Fruit fly (Drosophila melanogaster) whole organism, embryonic: ENCODE data around the gene CG3513.

Source experiments
- Ada2b ChIP-seq: fragments of 200-800 bp; sonication (Bioruptor generic); IDR thresholded peaks from 2 replicates; pipeline ENCODE4 v1.3.6; 2022; ENCODE audit warnings: missing biosample characterization, missing genetic modification characterization
- Antp ChIP-seq: fragments of 200-800 bp; sonication (Bioruptor generic); optimal IDR thresholded peaks from 3 replicates; lab custom pipeline; 2016; ENCODE audit warnings: missing biosample characterization, missing genetic modification characterization
- Awh ChIP-seq: fragments of 200-800 bp; sonication (Bioruptor generic); IDR thresholded peaks from 2 replicates; pipeline ENCODE4, ENCODE4 v1.3.6; 2022; ENCODE audit warnings: missing biosample characterization, missing genetic modification characterization
- Bdp1 ChIP-seq: fragments of 200-800 bp; sonication (Bioruptor generic); optimal IDR thresholded peaks from 3 replicates; lab custom pipeline; 2016; ENCODE audit warnings: missing biosample characterization, missing genetic modification characterization
- Blimp-1 ChIP-seq: fragments of 200-800 bp; sonication (Bioruptor generic); optimal IDR thresholded peaks from 3 replicates; lab custom pipeline; 2018; ENCODE audit warnings: missing biosample characterization, missing genetic modification characterization, mild to moderate bottlenecking, moderate library complexity, missing genetic modification reagents
- BtbVII ChIP-seq: fragments of 200-800 bp; sonication (Bioruptor generic); optimal IDR thresholded peaks from 3 replicates; lab custom pipeline; 2017; ENCODE audit warnings: missing biosample characterization, mild to moderate bottlenecking, missing genetic modification characterization
- CG10959 ChIP-seq: fragments of 200-800 bp; sonication (Bioruptor generic); IDR thresholded peaks from 2 replicates; pipeline ENCODE4 v1.3.6; 2022; ENCODE audit warnings: missing biosample characterization, missing genetic modification characterization
- CG10979 ChIP-seq: fragments of 200-800 bp; sonication (Bioruptor generic); optimal IDR thresholded peaks from 2 replicates; lab custom pipeline; 2018; ENCODE audit warnings: missing biosample characterization, mild to moderate bottlenecking, missing genetic modification characterization, moderate library complexity
- CG11247 ChIP-seq: fragments of 200-800 bp; sonication (Bioruptor generic); IDR thresholded peaks from 2 replicates; pipeline ENCODE4 v1.3.6; 2022; ENCODE audit warnings: missing biosample characterization, missing genetic modification characterization
- CG12071 ChIP-seq: fragments of 200-800 bp; sonication (Bioruptor generic); optimal IDR thresholded peaks from 3 replicates; lab custom pipeline; 2018; ENCODE audit warnings: missing biosample characterization, mild to moderate bottlenecking, missing genetic modification characterization
- CG12219 ChIP-seq: fragments of 200-800 bp; sonication (Bioruptor generic); optimal IDR thresholded peaks from 3 replicates; lab custom pipeline; 2018; ENCODE audit warnings: missing biosample characterization, mild to moderate bottlenecking, missing genetic modification characterization
- CG14014 ChIP-seq: fragments of 200-800 bp; sonication (Bioruptor generic); IDR thresholded peaks from 2 replicates; pipeline ENCODE4 v1.3.6; 2022; ENCODE audit warnings: missing biosample characterization, missing genetic modification characterization
- CG14441 ChIP-seq: fragments of 200-800 bp; sonication (Bioruptor generic); IDR thresholded peaks from 2 replicates; pipeline ENCODE4 v1.3.6; 2022; ENCODE audit warnings: missing biosample characterization, missing genetic modification characterization
- CG2129 ChIP-seq: fragments of 200-800 bp; sonication (Bioruptor generic); IDR thresholded peaks from 2 replicates; pipeline ENCODE4 v1.3.6; 2022; ENCODE audit warnings: missing biosample characterization, missing genetic modification characterization; ENCODE audit not compliant: partially characterized antibody
- CG2889 ChIP-seq: fragments of 200-800 bp; sonication (Bioruptor generic); IDR thresholded peaks from 3 replicates; pipeline ENCODE4 v1.3.6; 2022; ENCODE audit warnings: missing biosample characterization, missing genetic modification characterization
- CG30020 ChIP-seq: fragments of 200-800 bp; optimal IDR thresholded peaks from 2 replicates; lab custom pipeline; 2019; ENCODE audit warnings: missing biosample characterization, mild to moderate bottlenecking, missing genetic modification characterization, moderate library complexity
- CG31441 ChIP-seq: fragments of 200-800 bp; sonication (Bioruptor generic); IDR thresholded peaks from 2 replicates; pipeline ENCODE4 v1.3.6; 2022; ENCODE audit warnings: missing biosample characterization, missing genetic modification characterization
- CG3407 ChIP-seq: fragments of 200-800 bp; sonication (Bioruptor generic); optimal IDR thresholded peaks from 2 replicates; lab custom pipeline; 2018; ENCODE audit warnings: missing biosample characterization, mild to moderate bottlenecking, missing genetic modification characterization
- CG3847 ChIP-seq: fragments of 200-800 bp; sonication (Bioruptor generic); IDR thresholded peaks from 2 replicates; pipeline ENCODE4 v1.3.6; 2022; ENCODE audit warnings: missing biosample characterization, missing genetic modification characterization
- CG4360 ChIP-seq: fragments of 200-800 bp; sonication (Bioruptor generic); IDR thresholded peaks from 2 replicates; pipeline ENCODE4 v1.3.6; 2022; ENCODE audit warnings: missing biosample characterization, missing genetic modification characterization
- CG4404 ChIP-seq: fragments of 200-800 bp; sonication (Bioruptor generic); IDR thresholded peaks from 2 replicates; pipeline ENCODE4 v1.3.6; 2022; ENCODE audit warnings: missing biosample characterization, missing genetic modification characterization
- CG6272 ChIP-seq: fragments of 200-800 bp; sonication (Bioruptor generic); IDR thresholded peaks from 2 replicates; pipeline ENCODE4 v1.3.6; 2022; ENCODE audit warnings: missing biosample characterization, missing genetic modification characterization
- CG7745 ChIP-seq: fragments of 200-800 bp; sonication (Bioruptor generic); optimal IDR thresholded peaks from 2 replicates; lab custom pipeline; 2018; ENCODE audit warnings: missing biosample characterization, mild to moderate bottlenecking, missing genetic modification characterization, moderate library complexity
- CG8924 ChIP-seq: fragments of 200-800 bp; optimal IDR thresholded peaks from 3 replicates; lab custom pipeline; 2019; ENCODE audit warnings: missing biosample characterization, mild to moderate bottlenecking, missing genetic modification characterization, moderate library complexity
- Gug ChIP-seq: fragments of 200-800 bp; sonication (Bioruptor generic); IDR thresholded peaks from 4 replicates; pipeline ENCODE4 v1.3.6; 2022; ENCODE audit warnings: missing biosample characterization, missing genetic modification characterization
- H15 ChIP-seq: fragments of 200-800 bp; sonication (Bioruptor generic); IDR thresholded peaks from 3 replicates; pipeline ENCODE4 v1.3.6; 2022; ENCODE audit warnings: missing biosample characterization, missing genetic modification characterization
- Hr39 ChIP-seq: fragments of >200 bp; optimal IDR thresholded peaks from 2 replicates; lab custom pipeline; 2017
- Mad ChIP-seq: fragments of 200-800 bp; sonication (Bioruptor generic); optimal IDR thresholded peaks from 2 replicates; lab custom pipeline; 2016; ENCODE audit warnings: missing biosample characterization, missing genetic modification characterization
- PHDP ChIP-seq: fragments of 200-800 bp; sonication (Bioruptor generic); optimal IDR thresholded peaks from 3 replicates; lab custom pipeline; 2018; ENCODE audit warnings: missing biosample characterization, mild to moderate bottlenecking, missing genetic modification characterization, moderate library complexity
- Sox100B ChIP-seq: fragments of 200-800 bp; sonication (Bioruptor generic); optimal IDR thresholded peaks from 3 replicates; lab custom pipeline; 2018; ENCODE audit warnings: missing biosample characterization, mild to moderate bottlenecking, missing genetic modification characterization
- Sry-β ChIP-seq: fragments of 200-800 bp; sonication (Bioruptor generic); optimal IDR thresholded peaks from 2 replicates; lab custom pipeline; 2018; ENCODE audit warnings: missing biosample characterization, mild to moderate bottlenecking, missing genetic modification characterization, moderate library complexity
- TFAM ChIP-seq: fragments of 200-800 bp; sonication (Bioruptor generic); optimal IDR thresholded peaks from 2 replicates; lab custom pipeline; 2017; ENCODE audit warnings: missing biosample characterization, missing genetic modification characterization, inconsistent platforms
- YL-1 ChIP-seq: fragments of 200-800 bp; sonication (Bioruptor generic); optimal IDR thresholded peaks from 3 replicates; lab custom pipeline; 2017; ENCODE audit warnings: missing biosample characterization, mild to moderate bottlenecking, missing genetic modification characterization
- ato ChIP-seq: fragments of 200-800 bp; sonication (Bioruptor generic); IDR thresholded peaks from 2 replicates; pipeline ENCODE4 v1.3.6; 2022; ENCODE audit warnings: missing biosample characterization, missing genetic modification characterization; ENCODE audit not compliant: partially characterized antibody
- bsh ChIP-seq, 2 experiments: fragments of 200-800 bp; sonication (Bioruptor generic); optimal IDR thresholded peaks; 2 replicates each; lab custom pipeline; 2017 to 2018; ENCODE audit warnings: mild to moderate bottlenecking in 2 of 2, missing biosample characterization in 2 of 2, missing genetic modification characterization in 2 of 2, moderate library complexity in 1 of 2
- btn ChIP-seq: fragments of 200-800 bp; sonication (Bioruptor generic); optimal IDR thresholded peaks from 2 replicates; lab custom pipeline; 2016; ENCODE audit warnings: missing biosample characterization, missing genetic modification characterization
- crp ChIP-seq, 2 experiments: fragments of 200-800 bp; sonication (Bioruptor generic); optimal IDR thresholded peaks; 2 replicates in 1 of 2; 3 replicates in 1 of 2; lab custom pipeline; 2017; ENCODE audit warnings: missing biosample characterization in 2 of 2, missing genetic modification characterization in 2 of 2, mild to moderate bottlenecking in 1 of 2, moderate library complexity in 1 of 2
- exex ChIP-seq: fragments of 200-800 bp; sonication (Bioruptor generic); optimal IDR thresholded peaks from 4 replicates; lab custom pipeline; 2018; ENCODE audit warnings: missing biosample characterization, mild to moderate bottlenecking, missing genetic modification characterization, moderate library complexity
- fru ChIP-seq: fragments of >200 bp; optimal IDR thresholded peaks from 2 replicates; lab custom pipeline; 2017
- grn ChIP-seq: fragments of 200-800 bp; sonication (Bioruptor generic); optimal IDR thresholded peaks from 3 replicates; lab custom pipeline; 2017; ENCODE audit warnings: missing biosample characterization, missing genetic modification characterization
- hth ChIP-seq: fragments of >200 bp; optimal IDR thresholded peaks from 2 replicates; lab custom pipeline; 2017; ENCODE audit warnings: inconsistent platforms
- jigr1 ChIP-seq: fragments of 200-800 bp; sonication (Bioruptor generic); IDR thresholded peaks from 3 replicates; pipeline ENCODE4 v1.3.6; 2022; ENCODE audit warnings: missing biosample characterization, missing genetic modification characterization
- org-1 ChIP-seq: fragments of 200-800 bp; sonication (Bioruptor generic); optimal IDR thresholded peaks from 2 replicates; lab custom pipeline; 2017; ENCODE audit warnings: missing biosample characterization, missing genetic modification characterization
- prd ChIP-seq, 3 experiments: fragments of >200 bp in 2 of 3; fragments of 200-800 bp in 1 of 3; sonication (Bioruptor generic) in 1 of 3; optimal IDR thresholded peaks in 2 of 3; IDR thresholded peaks in 1 of 3; 2 replicates in 2 of 3; 3 replicates in 1 of 3; pipeline versions ENCODE4 v1.3.6 to Lab custom; 2017 to 2022; ENCODE audit warnings: missing biosample characterization in 1 of 3, missing genetic modification characterization in 1 of 3
- pros ChIP-seq: fragments of 200-800 bp; sonication (Bioruptor generic); optimal IDR thresholded peaks from 3 replicates; lab custom pipeline; 2019; ENCODE audit warnings: missing biosample characterization, mild to moderate bottlenecking, missing genetic modification characterization, moderate library complexity
- psq ChIP-seq: fragments of 200-800 bp; sonication (Bioruptor generic); optimal IDR thresholded peaks from 2 replicates; lab custom pipeline; 2017; ENCODE audit warnings: missing biosample characterization, missing genetic modification characterization
- rib ChIP-seq: fragments of 200-800 bp; sonication (Bioruptor generic); IDR thresholded peaks from 2 replicates; pipeline ENCODE4 v1.3.6; 2022; ENCODE audit warnings: missing biosample characterization, missing genetic modification characterization
- sug ChIP-seq: fragments of 200-800 bp; optimal IDR thresholded peaks from 2 replicates; lab custom pipeline; 2019; ENCODE audit warnings: missing biosample characterization, mild to moderate bottlenecking, missing genetic modification characterization, moderate library complexity
- tup ChIP-seq: fragments of 200-800 bp; sonication (Bioruptor generic); optimal IDR thresholded peaks from 2 replicates; lab custom pipeline; 2016; ENCODE audit warnings: missing biosample characterization, mild to moderate bottlenecking, missing genetic modification characterization, moderate library complexity
- zen ChIP-seq: fragments of 200-800 bp; sonication (Bioruptor generic); optimal IDR thresholded peaks from 3 replicates; lab custom pipeline; 2018; ENCODE audit warnings: missing biosample characterization, mild to moderate bottlenecking, missing genetic modification characterization, moderate library complexity
- zf30C ChIP-seq: fragments of 200-800 bp; sonication (Bioruptor generic); optimal IDR thresholded peaks from 3 replicates; lab custom pipeline; 2018; ENCODE audit warnings: missing biosample characterization, mild to moderate bottlenecking, missing genetic modification characterization

Gene CG3513

DNA sequence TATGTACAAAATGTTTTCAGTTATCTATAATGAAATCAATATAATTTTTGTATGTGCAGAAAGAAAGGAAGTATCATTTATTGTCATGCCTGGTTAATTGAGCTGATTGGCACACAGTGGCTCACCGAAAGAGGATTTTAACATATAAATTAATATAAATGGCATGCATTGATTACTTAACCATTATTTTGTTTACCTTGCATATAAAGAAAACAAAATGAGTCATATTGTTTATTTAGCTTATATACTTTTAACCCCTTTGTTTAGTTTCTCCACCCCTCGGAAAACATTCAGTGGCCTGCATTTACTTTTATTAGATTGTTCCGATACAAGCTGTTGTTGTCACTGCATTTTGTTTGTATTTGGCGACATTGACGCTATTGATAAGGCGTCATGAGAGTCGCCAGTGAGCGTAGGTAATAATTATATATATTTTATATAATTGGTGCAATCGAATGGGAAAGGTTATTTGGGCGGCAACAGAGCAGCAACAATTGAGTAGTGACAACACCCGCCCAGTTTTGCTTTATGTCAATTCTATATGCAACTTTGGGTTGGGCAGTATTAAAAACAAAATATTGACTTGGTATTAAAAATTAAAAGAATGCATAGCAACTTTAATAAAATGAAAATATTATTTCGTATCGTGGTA lies 45.3 kb downstream of the CG3513 start (continued):
- TF ChIP-seq CG31441 (GFP tag; lab: Robert Waterston, UW): no peak
- no peak for TF ChIP-seq CG10959
- TF ChIP-seq Antp (GFP tag; lab: Kevin White, UChicago): no peak
- peak; percentile 16 for TF ChIP-seq org-1
- no peak for TF ChIP-seq jigr1 (GFP tag; lab: Robert Waterston, UW)
- TF ChIP-seq YL-1: no peak
- TF ChIP-seq fru (lab: Kevin White, UChicago): no peak
- TF ChIP-seq Ada2b (GFP tag; lab: Robert Waterston, UW): no peak
- TF ChIP-seq CG2129: no peak
- no peak for TF ChIP-seq CG6272 (GFP tag; lab: Robert Waterston, UW)
- TF ChIP-seq CG11247 (GFP tag; lab: Robert Waterston, UW): no peak
- peak; percentile 3 for TF ChIP-seq Blimp-1 (GFP tag; lab: Kevin White, UChicago)
- TF ChIP-seq CG3847: no peak
- TF ChIP-seq crp (GFP tag; optimal IDR thresholded peaks at IDR 0.05; lab: Kevin White, UChicago): no peak
- TF ChIP-seq zf30C (GFP tag; lab: Kevin White, UChicago): no peak
- TF ChIP-seq CG8924: peak; percentile 28
- TF ChIP-seq hth (lab: Kevin White, UChicago): no peak
- peak; percentile 56 for TF ChIP-seq CG3407 (GFP tag; lab: Kevin White, UChicago)
- TF ChIP-seq pros (GFP tag; lab: Kevin White, UChicago): no peak
- TF ChIP-seq btn (GFP tag; lab: Kevin White, UChicago): no peak
- TF ChIP-seq Mad (GFP tag; lab: Kevin White, UChicago): no peak
- no peak for TF ChIP-seq CG4404 (GFP tag; lab: Robert Waterston, UW)
- TF ChIP-seq CG12219 (GFP tag; lab: Kevin White, UChicago): no peak
- TF ChIP-seq BtbVII (GFP tag; lab: Kevin White, UChicago): no peak
- TF ChIP-seq sug (tag; lab: Kevin White, UChicago): no peak
- no peak for TF ChIP-seq CG12071
- TF ChIP-seq zen: no peak
- no peak for TF ChIP-seq Hr39
- TF ChIP-seq PHDP: peak; percentile 31
- TF ChIP-seq Bdp1 (GFP tag; lab: Kevin White, UChicago): no peak
- 0 out of 2 replicates have a peak, but pooled peaks have one; percentile 26 for TF ChIP-seq CG14441
- no peak for TF ChIP-seq Gug (GFP tag; lab: Robert Waterston, UW)
- no peak for TF ChIP-seq CG14014 (GFP tag; lab: Robert Waterston, UW)
- TF ChIP-seq ato (GFP tag; lab: Robert Waterston, UW): no peak
- TF ChIP-seq prd (optimal IDR thresholded peaks at IDR 0.05; lab: Kevin White, UChicago): no peak
- no peak for TF ChIP-seq prd (GFP tag; IDR thresholded peaks at IDR 0.05; lab: Robert Waterston, UW)
- TF ChIP-seq bsh (GFP tag; optimal IDR thresholded peaks at IDR 0.05; lab: Kevin White, UChicago): peak in 1 of 2 experiments; percentile 50
- TF ChIP-seq CG2889 (GFP tag; lab: Robert Waterston, UW): no peak
- TF ChIP-seq rib: no peak
- no peak for TF ChIP-seq H15 (GFP tag; lab: Robert Waterston, UW)
- no peak for TF ChIP-seq tup (GFP tag; lab: Kevin White, UChicago)
- peak; percentile 42 for TF ChIP-seq Sox100B (GFP tag; lab: Kevin White, UChicago)
- TF ChIP-seq Awh (GFP tag; lab: Robert Waterston, UW): no peak
- TF ChIP-seq Sry-β: no peak
- no peak for TF ChIP-seq grn
- TF ChIP-seq CG10979 (tag; lab: Kevin White, UChicago): no peak
- TF ChIP-seq psq (GFP tag; lab: Kevin White, UChicago): no peak
- no peak for TF ChIP-seq exex
- TF ChIP-seq CG30020: no peak
- TF ChIP-seq CG7745 (tag; lab: Kevin White, UChicago): no peak
- TF ChIP-seq TFAM (GFP tag; lab: Kevin White, UChicago): no peak
- TF ChIP-seq CG4360 (GFP tag; lab: Robert Waterston, UW): peak; percentile 41
